Worm (Caenorhabditis elegans) whole organism, L4/young adult: ENCODE results near the gene M117.4.
A peak's percentile ranks its signal among the peaks of the same experiment; 100 is the strongest.

Experiments
- dao-5 ChIP-seq: sonication (generic microtip); optimal IDR thresholded peaks from 2 replicates; lab custom pipeline; 2016; ENCODE audit warnings: missing genotype, missing genetic modification characterization, moderate library complexity, missing compliant biosample characterization
- him-1 ChIP-seq: sonication (generic microtip); optimal IDR thresholded peaks from 2 replicates; lab custom pipeline; 2016; ENCODE audit warnings: missing genotype, missing genetic modification reagents, missing genetic modification characterization, missing compliant biosample characterization

ce11 chrIV:11793170-11793569, 40.2 kb downstream of the M117.4 start:
- TF ChIP-seq him-1 (peak; percentile 46), dao-5 (tag; lab: Kevin White, UChicago) (no peak)
